Worm (Caenorhabditis elegans): ENCODE measurements around the gene dyf-6.

The dyf-6 gene

ce11 chrX:10394238-10394637, 7.9 kb upstream of the dyf-6 start:
- TF ChIP-seq rcor-1 (GFP tag; IDR thresholded peaks at IDR 0.05) (no peak), hmg-1.2 (GFP tag; IDR thresholded peaks at IDR 0.05) (no peak), cebp-1 (GFP tag; IDR thresholded peaks at IDR 0.05) (no peak), cebp-1 (tag; optimal IDR thresholded peaks at IDR 0.05) (peak; percentile 29), ztf-28 (GFP tag; IDR thresholded peaks at IDR 0.05) (no peak), hsf-1 (GFP tag; IDR thresholded peaks at IDR 0.05) (0 out of 2 replicates have a peak, but pooled peaks have one; percentile 13), F55B11.4 (tag; optimal IDR thresholded peaks at IDR 0.05; ENCODE audit: borderline replicate concordance, insufficient read depth) (no peak), F49E8.2 (tag; optimal IDR thresholded peaks at IDR 0.05; ENCODE audit: insufficient read depth) (no peak), ekl-4 (GFP tag; IDR thresholded peaks at IDR 0.05) (no peak), lin-40 (tag; optimal IDR thresholded peaks at IDR 0.05) (no peak), nhr-27 (tag; optimal IDR thresholded peaks at IDR 0.05) (no peak), attf-3 (GFP tag; conservative IDR thresholded peaks at IDR 0.05) (no peak), D2030.7 (GFP tag; IDR thresholded peaks at IDR 0.05) (no peak), lin-26 (GFP tag; IDR thresholded peaks at IDR 0.05) (no peak), madf-8 (GFP tag; conservative IDR thresholded peaks at IDR 0.05) (no peak), Y67H2A.10 (GFP tag; conservative IDR thresholded peaks at IDR 0.05) (no peak), nfya-2 (GFP tag; IDR thresholded peaks at IDR 0.05) (no peak), nhr-80 (tag; optimal IDR thresholded peaks at IDR 0.05) (peak; percentile 63), dpff-1 (tag; optimal IDR thresholded peaks at IDR 0.05) (no peak), egl-44 (GFP tag; IDR thresholded peaks at IDR 0.05) (no peak), tbp1 (GFP tag; optimal IDR thresholded peaks at IDR 0.05) (no peak), B0261.1 (tag; optimal IDR thresholded peaks at IDR 0.05) (no peak), Y95B8A.8 (GFP tag; IDR thresholded peaks at IDR 0.05) (no peak), dox-1 (GFP tag; IDR thresholded peaks at IDR 0.05) (peak; percentile 62; the same call in 1 of the 2 replicates)

ce11 chrX:10393362-10393761, 7.1 kb upstream of the dyf-6 start:
- TF ChIP-seq fkh-3 (tag; optimal IDR thresholded peaks at IDR 0.05) (no peak), ceh-100 (GFP tag; IDR thresholded peaks at IDR 0.05) (no peak), ztf-3 (GFP tag; optimal IDR thresholded peaks at IDR 0.05) (no peak), F57C9.4 (tag; optimal IDR thresholded peaks at IDR 0.05) (no peak), Y67H2A.10 (GFP tag; conservative IDR thresholded peaks at IDR 0.05) (no peak), lsl-1 (GFP tag; optimal IDR thresholded peaks at IDR 0.05) (no peak), ztf-25 (GFP tag; IDR thresholded peaks at IDR 0.05) (no peak), tlf-1 (GFP tag; optimal IDR thresholded peaks at IDR 0.05) (no peak), D2030.7 (GFP tag; IDR thresholded peaks at IDR 0.05) (no peak), rec-8 (tag; optimal IDR thresholded peaks at IDR 0.05) (no peak), ztf-6 (GFP tag; IDR thresholded peaks at IDR 0.05) (no peak), lir-1 (GFP tag; conservative IDR thresholded peaks at IDR 0.05) (no peak)

DNA sequence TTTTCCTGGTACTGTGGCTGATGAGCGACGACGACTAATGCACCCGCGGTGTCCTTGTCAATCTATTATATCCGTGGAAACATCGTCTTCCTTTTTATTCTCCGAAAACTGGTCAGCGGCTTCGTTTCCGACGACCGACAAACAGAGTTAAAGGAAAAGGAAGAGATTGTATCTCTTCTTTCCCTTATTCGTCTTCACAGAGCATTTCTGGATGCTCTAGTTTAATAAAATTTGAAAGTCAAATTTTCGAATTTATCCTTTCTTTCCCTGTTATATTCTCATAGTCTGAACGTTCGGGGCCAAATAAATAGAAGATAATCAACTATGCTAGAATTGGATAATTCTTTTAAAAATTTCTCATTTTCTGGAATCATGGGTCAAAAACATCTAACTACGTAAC, 6.5 kb upstream of the dyf-6 start:
- TF ChIP-seq egl-44 (GFP tag; IDR thresholded peaks at IDR 0.05): no peak
- no peak for TF ChIP-seq F57C9.4 (tag; optimal IDR thresholded peaks at IDR 0.05)
- no peak for TF ChIP-seq akir-1 (GFP tag; optimal IDR thresholded peaks at IDR 0.05)
- no peak for TF ChIP-seq nhr-27 (tag; optimal IDR thresholded peaks at IDR 0.05)
- TF ChIP-seq egrh-3 (GFP tag; IDR thresholded peaks at IDR 0.05): no peak
- TF ChIP-seq ceh-79 (tag; optimal IDR thresholded peaks at IDR 0.05): no peak
- TF ChIP-seq nhr-80 (tag; optimal IDR thresholded peaks at IDR 0.05): no peak
- no peak for TF ChIP-seq hsf-1 (GFP tag; IDR thresholded peaks at IDR 0.05)

Data from whole organism, young adult.